Fruit fly (Drosophila melanogaster): Measurements from ENCODE around the gene Jon25Biii.

- TF ChIP-seq Dll (optimal IDR thresholded peaks at IDR 0.05) (no peak), psq (optimal IDR thresholded peaks at IDR 0.05) (no peak), pan (optimal IDR thresholded peaks at IDR 0.05) (no peak), EcR (GFP tag; optimal IDR thresholded peaks at IDR 0.05) (no peak)
Measured at dm6 chr2L:4965923-4966322, 15.4 kb upstream of the Jon25Biii start.

Measured in whole organism.